Fruit fly (Drosophila melanogaster): Measurements from ENCODE around the gene CG14855.

The CG14855 gene

DNA sequence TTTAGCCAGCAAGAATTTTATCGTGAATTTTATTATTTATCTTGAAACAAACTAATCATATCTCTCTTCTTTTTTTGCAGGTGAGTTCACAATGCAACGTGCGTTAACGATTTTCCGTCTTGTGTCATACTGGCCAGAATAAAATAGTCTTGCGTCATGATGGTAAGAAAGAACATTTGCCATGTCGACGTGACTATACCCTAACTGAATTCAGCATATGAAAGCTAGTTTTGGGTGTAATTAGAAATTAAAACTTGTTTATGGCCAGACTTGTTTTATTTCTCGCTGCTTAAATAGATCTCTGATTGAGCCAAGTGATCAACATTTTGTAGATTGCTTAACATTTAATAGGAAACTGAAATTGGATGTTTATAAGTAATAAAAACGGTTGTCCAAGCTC, 32.0 kb upstream of the CG14855 start:
- TF ChIP-seq CG10959 (GFP tag; IDR thresholded peaks at IDR 0.05) = no peak
- peak; percentile 63 for TF ChIP-seq Ets65A (GFP tag)
- peak; percentile 36 for TF ChIP-seq sens (GFP tag)

DNA sequence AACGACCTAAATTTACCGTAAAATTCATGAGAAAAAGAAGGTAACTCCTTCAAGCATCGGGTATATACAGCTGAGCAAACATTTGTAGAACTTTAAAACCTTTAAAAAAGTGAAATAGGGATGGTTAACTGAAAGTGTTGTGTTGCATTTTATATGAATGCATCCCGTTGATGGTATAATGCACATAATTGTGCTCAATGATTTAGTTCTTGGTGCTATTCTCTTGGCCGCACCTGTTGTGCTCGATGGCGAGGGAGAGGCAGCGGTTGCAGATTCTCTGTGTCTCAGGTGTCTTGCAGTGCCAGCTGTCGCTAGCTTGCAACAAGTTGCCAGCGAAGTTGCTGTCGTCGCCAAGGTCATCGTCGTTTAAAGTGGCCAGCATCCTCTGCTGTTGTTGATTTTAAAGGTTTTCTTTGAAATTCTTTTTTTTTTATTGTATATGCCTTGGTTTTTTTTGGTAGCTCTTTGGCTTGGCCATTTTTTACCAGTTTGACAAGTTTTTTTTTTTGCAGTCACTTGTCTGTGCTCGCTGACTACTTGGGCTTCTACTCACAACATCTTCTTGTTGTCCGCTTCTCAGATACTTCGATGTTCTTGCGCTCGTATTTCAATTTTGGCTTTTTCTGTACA, 30.6 kb upstream of the CG14855 start:
- TF ChIP-seq gcm (GFP tag; optimal IDR thresholded peaks at IDR 0.05) = no peak
- TF ChIP-seq Drgx (GFP tag; IDR thresholded peaks at IDR 0.05) = peak; percentile 80
- peak in 1 of 2 experiments; percentile 28 for TF ChIP-seq bsh (GFP tag; optimal IDR thresholded peaks at IDR 0.05)
- TF ChIP-seq chinmo (GFP tag; IDR thresholded peaks at IDR 0.05; ENCODE audit: partially characterized antibody) = 0 out of 4 replicates have a peak, but pooled peaks have one; percentile 24
- TF ChIP-seq nom (GFP tag; optimal IDR thresholded peaks at IDR 0.05) = peak; percentile 87

DNA sequence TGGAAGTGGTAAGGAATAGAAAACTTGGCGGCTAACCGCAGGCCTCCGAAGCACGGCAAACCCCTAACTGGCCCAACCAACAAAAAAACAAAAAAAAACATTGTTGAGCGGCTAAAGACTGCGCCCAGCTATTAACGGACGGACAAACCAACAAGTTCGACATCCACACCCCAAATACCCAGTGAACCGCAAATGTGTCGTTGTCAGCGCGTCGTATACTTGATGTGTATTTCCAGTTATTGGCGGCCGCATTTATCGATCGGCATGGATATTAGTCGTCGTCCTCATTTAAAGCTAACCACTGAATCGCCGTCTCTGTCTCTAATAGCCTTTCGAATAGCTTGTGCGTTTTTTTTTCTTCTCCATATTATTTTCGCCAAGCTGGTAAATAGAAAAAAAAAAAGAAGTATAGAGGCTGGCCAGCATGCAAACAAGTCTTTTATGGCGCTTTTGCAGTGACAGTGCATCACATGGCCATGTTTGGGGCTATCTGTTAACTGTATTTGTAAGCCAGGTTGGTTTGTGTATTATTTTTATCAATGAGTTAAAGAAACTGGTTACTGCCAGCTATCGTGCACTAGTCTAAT, 29.6 kb upstream of the CG14855 start:
- TF ChIP-seq Ets65A (GFP tag) (peak; percentile 27), onecut (GFP tag; IDR thresholded peaks at IDR 0.05) (peak; percentile 71), CG5180 (GFP tag; optimal IDR thresholded peaks at IDR 0.05) (peak; percentile 52), chinmo (GFP tag; IDR thresholded peaks at IDR 0.05; ENCODE audit: partially characterized antibody) (0 out of 4 replicates have a peak, but pooled peaks have one; percentile 69), vvl (GFP tag; IDR thresholded peaks at IDR 0.05) (no peak), CG10654 (GFP tag; optimal IDR thresholded peaks at IDR 0.05) (no peak)

DNA sequence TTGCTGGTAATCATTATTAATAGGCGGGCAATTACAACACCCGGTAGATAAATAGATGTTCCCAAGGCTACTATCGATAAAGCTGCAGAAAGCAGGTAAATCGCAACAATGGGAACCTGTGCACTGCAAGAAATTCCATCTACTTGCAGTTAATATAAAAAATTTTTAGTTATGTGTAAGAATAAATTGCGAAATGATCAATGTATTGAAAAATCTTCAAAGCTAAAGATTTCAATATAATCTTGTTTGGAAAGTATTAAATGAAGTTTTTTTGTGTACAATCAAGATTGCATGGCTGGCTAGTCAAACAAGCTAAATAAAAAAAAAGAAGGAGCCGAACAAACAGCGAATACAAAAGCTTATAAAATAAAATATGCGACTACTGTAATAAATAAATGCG, 20.7 kb upstream of the CG14855 start:
- TF ChIP-seq hb (GFP tag; IDR thresholded peaks at IDR 0.05; ENCODE audit: partially characterized antibody) = no peak
- TF ChIP-seq sens (GFP tag) = peak; percentile 70
- no peak for TF ChIP-seq NK7.1 (GFP tag; optimal IDR thresholded peaks at IDR 0.05)
- no peak for TF ChIP-seq zf30C (GFP tag; optimal IDR thresholded peaks at IDR 0.05)
- no peak for TF ChIP-seq CG30403 (GFP tag; optimal IDR thresholded peaks at IDR 0.05)
- TF ChIP-seq Fer1 (GFP tag; optimal IDR thresholded peaks at IDR 0.05) = no peak
- TF ChIP-seq exex (tag; optimal IDR thresholded peaks at IDR 0.05) = no peak
- peak; percentile 73 for TF ChIP-seq Drgx (GFP tag; IDR thresholded peaks at IDR 0.05)
- TF ChIP-seq inv (GFP tag; IDR thresholded peaks at IDR 0.05; ENCODE audit: partially characterized antibody) = no peak
- peak; percentile 12; the same call in 1 of the 2 replicates for TF ChIP-seq CG17328 (GFP tag; IDR thresholded peaks at IDR 0.05)
- TF ChIP-seq pho (GFP tag; optimal IDR thresholded peaks at IDR 0.05) = no peak
- no peak for TF ChIP-seq phol (tag; optimal IDR thresholded peaks at IDR 0.05)
- TF ChIP-seq ro (GFP tag; IDR thresholded peaks at IDR 0.05) = no peak
- TF ChIP-seq zen2 (GFP tag; IDR thresholded peaks at IDR 0.05; ENCODE audit: partially characterized antibody) = no peak
- TF ChIP-seq gem (tag; optimal IDR thresholded peaks at IDR 0.05) = peak; percentile 7
- no peak for TF ChIP-seq CG3407 (GFP tag; optimal IDR thresholded peaks at IDR 0.05)
- no peak for TF ChIP-seq usp (GFP tag; optimal IDR thresholded peaks at IDR 0.05)
- TF ChIP-seq Sox102F (GFP tag; optimal IDR thresholded peaks at IDR 0.05) = no peak

DNA sequence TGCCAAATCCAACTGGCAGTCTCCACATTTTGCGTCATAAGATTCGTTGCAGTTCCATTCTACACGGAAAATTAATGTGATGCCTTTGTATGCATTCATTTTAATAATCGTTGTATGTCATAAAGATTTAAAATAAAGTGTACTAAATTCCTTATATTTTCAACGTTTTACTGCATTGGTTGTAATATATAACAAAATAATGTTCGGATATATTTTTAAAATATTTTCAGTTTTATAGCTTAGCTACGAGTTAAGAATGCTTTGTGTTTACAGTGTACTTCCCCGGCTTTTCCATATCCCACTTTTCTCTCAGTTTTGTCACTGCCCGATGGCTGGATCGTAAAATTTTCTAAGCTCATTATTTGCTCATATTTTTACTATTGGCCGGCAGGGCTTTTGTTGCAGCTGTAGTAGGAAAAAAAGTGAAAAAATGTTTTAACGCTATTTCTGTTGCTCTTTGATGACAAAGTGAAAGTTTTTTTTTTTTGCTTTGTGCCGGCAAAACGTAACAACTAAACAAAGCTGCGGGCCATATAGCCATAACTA, 16.3 kb upstream of the CG14855 start:
- no peak for TF ChIP-seq dati (GFP tag; IDR thresholded peaks at IDR 0.05)
- TF ChIP-seq fu2 (GFP tag; optimal IDR thresholded peaks at IDR 0.05) = no peak
- TF ChIP-seq gem (tag; optimal IDR thresholded peaks at IDR 0.05) = peak; percentile 47
- TF ChIP-seq ind (GFP tag; optimal IDR thresholded peaks at IDR 0.05) = no peak
- TF ChIP-seq CG11504 (tag; optimal IDR thresholded peaks at IDR 0.05) = peak; percentile 29
- no peak for TF ChIP-seq ash1 (GFP tag; optimal IDR thresholded peaks at IDR 0.05)
- no peak for TF ChIP-seq CG11085 (GFP tag; IDR thresholded peaks at IDR 0.05)
- no peak for TF ChIP-seq CG12155 (GFP tag; optimal IDR thresholded peaks at IDR 0.05)
- no peak for TF ChIP-seq CG14014 (GFP tag; IDR thresholded peaks at IDR 0.05)
- peak; percentile 32 for TF ChIP-seq dmrt99B (tag; optimal IDR thresholded peaks at IDR 0.05)
- no peak for TF ChIP-seq eyg (GFP tag; optimal IDR thresholded peaks at IDR 0.05)
- TF ChIP-seq bcd (GFP tag; optimal IDR thresholded peaks at IDR 0.05) = no peak
- no peak for TF ChIP-seq tio (GFP tag; optimal IDR thresholded peaks at IDR 0.05)
- TF ChIP-seq E2f2 (GFP tag; IDR thresholded peaks at IDR 0.05) = no peak
- no peak for TF ChIP-seq tx (GFP tag; optimal IDR thresholded peaks at IDR 0.05)
- TF ChIP-seq Nf-YA (GFP tag; IDR thresholded peaks at IDR 0.05) = no peak
